Fruit fly (Drosophila melanogaster) whole organism, prepupa: ENCODE measurements around the gene CG31871.
A peak's percentile ranks its signal among the peaks of the same experiment; 100 is the strongest.

Source experiments
- CG10631 ChIP-seq: fragments of 200-800 bp; sonication (Bioruptor generic); optimal IDR thresholded peaks from 2 replicates; lab custom pipeline; 2016; ENCODE audit warnings: missing biosample characterization, missing genetic modification characterization
- CG10669 ChIP-seq: fragments of 200-800 bp; sonication (Bioruptor generic); optimal IDR thresholded peaks from 3 replicates; lab custom pipeline; 2018; ENCODE audit warnings: missing biosample characterization, mild to moderate bottlenecking, missing genetic modification characterization, moderate library complexity
- CG11762 ChIP-seq: fragments of 200-800 bp; sonication (Bioruptor generic); optimal IDR thresholded peaks from 3 replicates; lab custom pipeline; 2016; ENCODE audit warnings: missing biosample characterization, missing genetic modification characterization; ENCODE audit not compliant: insufficient read depth
- CG15336 ChIP-seq: fragments of 200-800 bp; sonication (Bioruptor generic); IDR thresholded peaks from 2 replicates; pipeline ENCODE4 v1.3.6; 2022; ENCODE audit warnings: missing biosample characterization, missing genetic modification characterization
- CG1621 ChIP-seq: fragments of 200-800 bp; sonication (Bioruptor generic); optimal IDR thresholded peaks from 3 replicates; lab custom pipeline; 2018; ENCODE audit warnings: missing biosample characterization, mild to moderate bottlenecking, missing genetic modification characterization
- CG3032 ChIP-seq: fragments of 200-800 bp; optimal IDR thresholded peaks from 2 replicates; lab custom pipeline; 2019; ENCODE audit warnings: missing biosample characterization, mild to moderate bottlenecking, missing genetic modification characterization, moderate library complexity
- CG31627 ChIP-seq: fragments of 200-800 bp; sonication (Bioruptor generic); optimal IDR thresholded peaks from 3 replicates; lab custom pipeline; 2016; ENCODE audit warnings: missing biosample characterization, missing genetic modification characterization
- CG32006 ChIP-seq: fragments of 200-800 bp; sonication (Bioruptor generic); optimal IDR thresholded peaks from 3 replicates; lab custom pipeline; 2017; ENCODE audit warnings: missing biosample characterization, mild to moderate bottlenecking, missing genetic modification characterization
- CG34406 ChIP-seq: fragments of 200-800 bp; sonication (Bioruptor generic); optimal IDR thresholded peaks from 3 replicates; lab custom pipeline; 2016; ENCODE audit warnings: missing biosample characterization, missing genetic modification characterization
- CG3919 ChIP-seq: fragments of 200-800 bp; sonication (Bioruptor generic); optimal IDR thresholded peaks from 3 replicates; lab custom pipeline; 2016; ENCODE audit warnings: missing biosample characterization, missing genetic modification characterization
- CG4318 ChIP-seq: fragments of 200-800 bp; sonication (Bioruptor generic); optimal IDR thresholded peaks from 3 replicates; lab custom pipeline; 2017; ENCODE audit warnings: missing biosample characterization, mild to moderate bottlenecking, missing genetic modification characterization
- CG6163 ChIP-seq: fragments of 200-800 bp; sonication (Bioruptor generic); IDR thresholded peaks from 3 replicates; pipeline ENCODE4 v1.3.6; 2022; ENCODE audit warnings: missing biosample characterization, missing genetic modification characterization
- CG6276 ChIP-seq: fragments of 200-800 bp; sonication (Bioruptor generic); optimal IDR thresholded peaks from 2 replicates; lab custom pipeline; 2017; ENCODE audit warnings: missing biosample characterization, mild to moderate bottlenecking, missing genetic modification characterization
- CG6792 ChIP-seq: fragments of 200-800 bp; sonication (Bioruptor generic); optimal IDR thresholded peaks from 3 replicates; lab custom pipeline; 2016; ENCODE audit warnings: missing biosample characterization, missing genetic modification characterization
- CG6808 ChIP-seq: fragments of 200-800 bp; sonication (Bioruptor generic); optimal IDR thresholded peaks from 3 replicates; lab custom pipeline; 2017; ENCODE audit warnings: missing biosample characterization, missing genetic modification characterization, mild to moderate bottlenecking, moderate library complexity, missing genetic modification reagents
- CG6854 ChIP-seq: fragments of 200-800 bp; sonication (Bioruptor generic); optimal IDR thresholded peaks from 2 replicates; lab custom pipeline; 2017; ENCODE audit warnings: missing biosample characterization, mild to moderate bottlenecking, missing genetic modification characterization
- CG7368 ChIP-seq: fragments of 200-800 bp; sonication (Bioruptor generic); optimal IDR thresholded peaks from 3 replicates; lab custom pipeline; 2016; ENCODE audit warnings: missing biosample characterization, missing genetic modification characterization
- CG8119 ChIP-seq: fragments of 200-800 bp; sonication (Bioruptor generic); IDR thresholded peaks from 3 replicates; pipeline ENCODE4 v1.3.6; 2022; ENCODE audit warnings: missing biosample characterization, missing genetic modification characterization
- CG8319 ChIP-seq: fragments of 200-800 bp; sonication (Bioruptor generic); optimal IDR thresholded peaks from 3 replicates; lab custom pipeline; 2016; ENCODE audit warnings: missing biosample characterization, missing genetic modification characterization
- CG8632 ChIP-seq: fragments of 200-800 bp; sonication (Bioruptor generic); optimal IDR thresholded peaks from 3 replicates; lab custom pipeline; 2016; ENCODE audit warnings: missing biosample characterization, missing genetic modification characterization
- Eip75B ChIP-seq: fragments of 200-800 bp; sonication (Bioruptor generic); optimal IDR thresholded peaks from 3 replicates; lab custom pipeline; 2016; ENCODE audit warnings: missing biosample characterization, missing genetic modification characterization
- Eip93F ChIP-seq: fragments of 200-800 bp; sonication (Bioruptor generic); optimal IDR thresholded peaks from 2 replicates; lab custom pipeline; 2016; ENCODE audit warnings: missing biosample characterization, mild to moderate bottlenecking, missing genetic modification characterization
- Ets21C ChIP-seq: fragments of 200-800 bp; sonication (Bioruptor generic); optimal IDR thresholded peaks from 3 replicates; lab custom pipeline; 2016; ENCODE audit warnings: missing biosample characterization, missing genetic modification characterization
- Ets96B ChIP-seq: fragments of 200-800 bp; optimal IDR thresholded peaks from 2 replicates; lab custom pipeline; 2019; ENCODE audit warnings: missing biosample characterization, mild to moderate bottlenecking, missing genetic modification characterization, moderate library complexity
- Gug ChIP-seq: fragments of 200-800 bp; sonication (Bioruptor generic); IDR thresholded peaks from 2 replicates; pipeline ENCODE4 v1.3.6; 2022; ENCODE audit warnings: missing biosample characterization, missing genetic modification characterization
- Hr39 ChIP-seq: fragments of 200-800 bp; sonication (Bioruptor generic); optimal IDR thresholded peaks from 2 replicates; lab custom pipeline; 2016; ENCODE audit warnings: missing biosample characterization, missing genetic modification characterization
- Hr4 ChIP-seq: fragments of 200-800 bp; sonication (Bioruptor generic); optimal IDR thresholded peaks from 3 replicates; lab custom pipeline; 2016; ENCODE audit warnings: missing biosample characterization, missing genetic modification characterization
- Lpt ChIP-seq: fragments of 200-800 bp; sonication (Bioruptor generic); optimal IDR thresholded peaks from 3 replicates; lab custom pipeline; 2016; ENCODE audit warnings: missing biosample characterization, missing genetic modification characterization
- Met ChIP-seq: fragments of 200-800 bp; sonication (Bioruptor generic); optimal IDR thresholded peaks from 3 replicates; lab custom pipeline; 2016; ENCODE audit warnings: missing biosample characterization, missing genetic modification characterization
- OdsH ChIP-seq: fragments of 200-800 bp; sonication (Bioruptor generic); optimal IDR thresholded peaks from 3 replicates; lab custom pipeline; 2016; ENCODE audit warnings: missing biosample characterization, missing genetic modification characterization
- Sox102F ChIP-seq: fragments of 200-800 bp; sonication (Bioruptor generic); optimal IDR thresholded peaks from 2 replicates; lab custom pipeline; 2016; ENCODE audit warnings: missing biosample characterization, mild to moderate bottlenecking, missing genetic modification characterization
- Sox15 ChIP-seq: fragments of 200-800 bp; sonication (Bioruptor generic); optimal IDR thresholded peaks from 3 replicates; lab custom pipeline; 2016; ENCODE audit warnings: missing biosample characterization, missing genetic modification characterization
- achi ChIP-seq: fragments of 200-800 bp; sonication (Bioruptor generic); optimal IDR thresholded peaks from 3 replicates; lab custom pipeline; 2016; ENCODE audit warnings: missing biosample characterization, missing genetic modification characterization
- acj6 ChIP-seq: fragments of 200-800 bp; sonication (Bioruptor generic); optimal IDR thresholded peaks from 3 replicates; lab custom pipeline; 2016; ENCODE audit warnings: missing biosample characterization, missing genetic modification characterization
- cyc ChIP-seq: fragments of 200-800 bp; sonication (Bioruptor generic); optimal IDR thresholded peaks from 3 replicates; lab custom pipeline; 2016; ENCODE audit warnings: missing biosample characterization, missing genetic modification characterization
- dac ChIP-seq: fragments of 200-800 bp; sonication (Bioruptor generic); optimal IDR thresholded peaks from 2 replicates; lab custom pipeline; 2017; ENCODE audit warnings: missing biosample characterization, mild to moderate bottlenecking, missing genetic modification characterization
- dsx ChIP-seq: fragments of 200-800 bp; optimal IDR thresholded peaks from 3 replicates; lab custom pipeline; 2019; ENCODE audit warnings: missing biosample characterization, mild to moderate bottlenecking, missing genetic modification characterization, moderate library complexity; ENCODE audit not compliant: poor library complexity, severe bottlenecking
- eg ChIP-seq: fragments of 200-800 bp; sonication (Bioruptor generic); IDR thresholded peaks from 3 replicates; pipeline ENCODE4 v1.3.6; 2022; ENCODE audit warnings: missing biosample characterization, missing genetic modification characterization
- esn ChIP-seq: fragments of 200-800 bp; sonication (Bioruptor generic); optimal IDR thresholded peaks from 2 replicates; lab custom pipeline; 2016; ENCODE audit warnings: missing biosample characterization, mild to moderate bottlenecking, missing genetic modification characterization, moderate library complexity
- fkh ChIP-seq: fragments of 200-800 bp; sonication (Bioruptor generic); optimal IDR thresholded peaks from 3 replicates; lab custom pipeline; 2017; ENCODE audit warnings: missing biosample characterization, mild to moderate bottlenecking, missing genetic modification characterization, moderate library complexity
- lz ChIP-seq: fragments of 200-800 bp; sonication (Bioruptor generic); optimal IDR thresholded peaks from 3 replicates; lab custom pipeline; 2016; ENCODE audit warnings: missing biosample characterization, missing genetic modification characterization
- net ChIP-seq: fragments of 200-800 bp; sonication (Bioruptor generic); optimal IDR thresholded peaks from 3 replicates; lab custom pipeline; 2016; ENCODE audit warnings: missing biosample characterization, missing genetic modification characterization
- ss ChIP-seq, 2 experiments: fragments of 200-800 bp; sonication (Bioruptor generic); optimal IDR thresholded peaks; 2 replicates in 1 of 2; 3 replicates in 1 of 2; lab custom pipeline; 2017 to 2018; ENCODE audit warnings: mild to moderate bottlenecking in 2 of 2, missing biosample characterization in 2 of 2, missing genetic modification characterization in 2 of 2, moderate library complexity in 1 of 2
- svp ChIP-seq: fragments of 200-800 bp; sonication (Bioruptor generic); peaks from one replicate; lab custom pipeline; 2016; ENCODE audit warnings: missing biosample characterization, missing genetic modification characterization
- topi ChIP-seq: fragments of 200-800 bp; sonication (Bioruptor generic); optimal IDR thresholded peaks from 3 replicates; lab custom pipeline; 2016; ENCODE audit warnings: missing biosample characterization, missing genetic modification characterization

CG31871 gene

DNA sequence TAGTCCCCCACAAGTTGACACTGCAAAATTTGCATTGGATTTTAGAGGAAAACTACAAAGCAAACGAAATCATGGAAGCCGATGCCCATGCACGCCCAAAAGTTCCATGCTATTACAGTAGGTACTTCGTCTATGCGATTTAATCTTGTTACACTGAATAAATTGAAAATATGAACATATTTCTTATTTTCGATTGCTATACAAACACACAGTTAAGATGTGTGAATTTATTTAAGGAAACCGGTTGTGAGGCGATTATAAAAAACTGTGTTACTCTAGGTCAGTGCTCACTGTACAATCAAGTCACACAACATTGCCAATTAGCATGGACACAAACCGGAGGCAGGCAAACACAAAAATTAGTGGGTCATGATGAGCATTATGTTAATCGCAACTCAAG, 3.7 kb downstream of the CG31871 start (continued):
- peak; percentile 70 for TF ChIP-seq Ets96B
- peak; percentile 9 for TF ChIP-seq Ets21C
- TF ChIP-seq fkh (GFP tag; lab: Kevin White, UChicago), result peak; percentile 54
- TF ChIP-seq CG8319 (GFP tag; lab: Kevin White, UChicago), result peak; percentile 70
- TF ChIP-seq dsx (GFP tag; lab: Kevin White, UChicago), result peak; percentile 61
- TF ChIP-seq Eip75B (GFP tag; lab: Kevin White, UChicago), result peak; percentile 81
- peak; percentile 80 for TF ChIP-seq achi (GFP tag; lab: Kevin White, UChicago)
- peak; percentile 80 for TF ChIP-seq acj6
- peak; percentile 88 for TF ChIP-seq Hr4 (GFP tag; lab: Kevin White, UChicago)
- peak; percentile 67 for TF ChIP-seq CG4318 (GFP tag; lab: Kevin White, UChicago)
- peak; percentile 82 for TF ChIP-seq Gug (GFP tag; lab: Robert Waterston, UW)
- TF ChIP-seq CG3919 (GFP tag; lab: Kevin White, UChicago), result peak; percentile 83
- TF ChIP-seq CG32006 (GFP tag; lab: Kevin White, UChicago), result peak; percentile 87
- TF ChIP-seq Sox15, result peak; percentile 64
- TF ChIP-seq CG31627, result peak; percentile 60
- TF ChIP-seq CG7368 (GFP tag; lab: Kevin White, UChicago), result peak; percentile 72
- TF ChIP-seq Eip93F (GFP tag; lab: Kevin White, UChicago), result no peak
- TF ChIP-seq CG11762 (GFP tag; lab: Kevin White, UChicago), result peak; percentile 67
- TF ChIP-seq CG6808 (GFP tag; lab: Kevin White, UChicago), result peak; percentile 17
- peak; percentile 74 for TF ChIP-seq CG6792
- TF ChIP-seq lz (GFP tag; lab: Kevin White, UChicago), result peak; percentile 52
- TF ChIP-seq CG10631 (GFP tag; lab: Kevin White, UChicago), result peak; percentile 82

DNA sequence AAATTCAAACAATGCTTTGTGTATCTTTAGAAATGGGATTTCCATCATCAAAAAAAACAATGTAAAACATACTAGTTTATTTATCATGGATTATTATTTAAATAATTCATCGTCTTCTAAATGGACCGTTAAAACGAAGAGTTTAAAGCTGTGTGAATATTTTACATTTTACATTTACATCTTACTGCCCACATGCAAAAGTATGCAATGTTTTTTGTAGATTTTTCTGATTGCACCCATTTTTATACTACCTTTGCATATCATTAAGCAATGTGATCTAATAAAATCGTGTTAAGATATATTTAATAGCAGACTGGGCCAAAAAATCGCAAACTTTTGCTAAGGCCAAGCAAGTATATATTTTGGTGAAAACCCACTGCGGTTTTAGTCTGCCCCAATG, 9.6 kb downstream of the CG31871 start:
- TF ChIP-seq Gug (GFP tag; lab: Robert Waterston, UW) (no peak), CG6854 (GFP tag; lab: Kevin White, UChicago) (no peak), dac (GFP tag; lab: Kevin White, UChicago) (no peak), CG31627 (no peak), CG6163 (GFP tag; lab: Robert Waterston, UW) (no peak), Sox102F (no peak), CG15336 (no peak), topi (GFP tag; lab: Kevin White, UChicago) (no peak)
- TF ChIP-seq, all 60 proteins: peak for 0

DNA sequence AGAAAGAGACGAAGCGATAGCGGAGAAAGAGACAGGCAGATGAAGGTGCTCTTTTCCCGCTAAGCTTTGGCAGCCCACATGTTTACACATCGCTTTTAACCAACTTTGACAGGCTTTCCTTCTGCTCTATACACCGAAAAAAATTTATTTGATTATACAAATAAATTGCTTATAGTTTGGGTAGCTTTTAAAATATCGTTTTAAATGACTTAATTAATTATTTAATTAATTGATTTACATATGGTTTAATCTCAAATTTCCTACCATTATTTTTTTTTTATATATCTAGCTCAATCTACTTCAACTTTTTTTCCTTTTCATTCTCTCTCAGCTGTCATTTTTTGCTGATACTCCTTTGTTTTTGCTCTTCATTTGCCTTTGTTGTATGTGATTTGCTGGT, 11.1 kb downstream of the CG31871 start:
- TF ChIP-seq OdsH (GFP tag; lab: Kevin White, UChicago) (peak; percentile 25), CG15336 (0 out of 2 replicates have a peak, but pooled peaks have one; percentile 43), svp (GFP tag; lab: Kevin White, UChicago) (peak; percentile 60), Hr39 (no peak), CG6792 (peak; percentile 6), CG1621 (no peak), CG6808 (GFP tag; lab: Kevin White, UChicago) (peak; percentile 37), Lpt (no peak), Gug (GFP tag; lab: Robert Waterston, UW) (no peak), cyc (no peak), Ets21C (no peak), ss (GFP tag; optimal IDR thresholded peaks at IDR 0.05; lab: Kevin White, UChicago) (peak in 1 of 2 experiments; percentile 40), CG6276 (peak; percentile 21), fkh (GFP tag; lab: Kevin White, UChicago) (no peak), Met (GFP tag; lab: Kevin White, UChicago) (no peak), CG34406 (peak; percentile 27), CG11762 (GFP tag; lab: Kevin White, UChicago) (peak; percentile 22), CG31627 (no peak), CG10669 (GFP tag; lab: Kevin White, UChicago) (peak; percentile 42), CG3919 (GFP tag; lab: Kevin White, UChicago) (peak; percentile 49), CG8632 (GFP tag; lab: Kevin White, UChicago) (no peak), CG10631 (GFP tag; lab: Kevin White, UChicago) (peak; percentile 31), CG3032 (tag; lab: Kevin White, UChicago) (peak; percentile 45), CG6163 (GFP tag; lab: Robert Waterston, UW) (0 out of 3 replicates have a peak, but pooled peaks have one; percentile 13), acj6 (peak; percentile 14), Eip75B (GFP tag; lab: Kevin White, UChicago) (no peak), Ets96B (peak; percentile 63), achi (GFP tag; lab: Kevin White, UChicago) (peak; percentile 28), eg (GFP tag; lab: Robert Waterston, UW) (peak; percentile 25; the same call in 1 of the 3 replicates), CG32006 (GFP tag; lab: Kevin White, UChicago) (peak; percentile 47), Sox102F (no peak), net (GFP tag; lab: Kevin White, UChicago) (peak; percentile 5), esn (GFP tag; lab: Kevin White, UChicago) (no peak), CG8119 (GFP tag; lab: Robert Waterston, UW) (peak; percentile 46; the same call in 2 of the 3 replicates), Hr4 (GFP tag; lab: Kevin White, UChicago) (peak; percentile 16)
